Worm (Caenorhabditis elegans) whole organism, young adult: ENCODE data around the gene ZC487.2.

ENCODE experiments used
- F33H1.4 ChIP-seq: fragments of 200-800 bp; sonication (Bioruptor generic); IDR thresholded peaks from 2 replicates; pipeline ENCODE4 v1.3.6; 2022; ENCODE audit warnings: missing genetic modification reagents, missing genetic modification characterization, missing compliant biosample characterization
- bed-1 ChIP-seq: fragments of 200-800 bp; sonication (Bioruptor generic); IDR thresholded peaks from 2 replicates; pipeline ENCODE4 v1.3.6; 2022; ENCODE audit warnings: missing genetic modification reagents, missing genetic modification characterization, missing compliant biosample characterization
- dox-1 ChIP-seq: fragments of 200-800 bp; sonication (Bioruptor generic); IDR thresholded peaks from 2 replicates; pipeline ENCODE4 v1.3.6; 2022; ENCODE audit warnings: missing genetic modification reagents, missing genetic modification characterization, missing compliant biosample characterization
- lin-35 ChIP-seq, 3 experiments: fragments of 150-350 bp in 2 of 3; sonication (generic microtip) in 1 of 3; optimal IDR thresholded peaks; 2 replicates each; lab custom pipeline; 2014 to 2018; ENCODE audit warnings: missing biosample characterization in 3 of 3, missing genetic modification characterization in 3 of 3, missing genetic modification reagents in 3 of 3
- nhr-90 ChIP-seq: sonication (generic microtip); optimal IDR thresholded peaks from 2 replicates; lab custom pipeline; 2016; ENCODE audit warnings: missing genotype, mild to moderate bottlenecking, missing genetic modification characterization, missing compliant biosample characterization
- repo-1 ChIP-seq: sonication (generic microtip); optimal IDR thresholded peaks from 2 replicates; lab custom pipeline; 2017; ENCODE audit warnings: mild to moderate bottlenecking, missing genetic modification characterization, missing compliant biosample characterization
- zim-3 ChIP-seq: sonication (generic microtip); optimal IDR thresholded peaks from 2 replicates; lab custom pipeline; 2017; ENCODE audit warnings: mild to moderate bottlenecking, missing genetic modification characterization, moderate library complexity, missing compliant biosample characterization
- ztf-18 ChIP-seq: sonication (generic microtip); optimal IDR thresholded peaks from 2 replicates; lab custom pipeline; 2016; ENCODE audit warnings: missing genotype, mild to moderate bottlenecking, missing genetic modification characterization, missing compliant biosample characterization

DNA sequence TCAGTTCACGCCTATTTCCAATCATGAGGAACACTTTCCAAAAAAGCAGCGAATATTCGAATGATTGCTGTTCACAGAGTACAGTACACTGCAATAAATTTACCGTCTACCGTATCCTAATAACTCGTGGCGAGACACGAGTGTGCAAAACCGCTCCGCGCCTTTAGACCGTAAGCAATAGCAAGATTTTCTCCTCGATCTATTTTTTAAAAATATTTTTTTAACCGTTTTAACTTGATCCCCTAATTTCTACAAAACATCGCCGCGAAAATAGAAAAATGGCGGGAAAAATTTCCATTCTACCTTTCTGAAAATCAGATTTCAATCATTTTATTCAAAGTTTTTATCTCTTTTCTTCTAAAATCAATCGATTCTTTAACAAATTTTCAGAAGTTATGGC is 19.6 kb downstream of the ZC487.2 start, which contains the start of gene era-1:
- TF ChIP-seq bed-1 (no peak), dox-1 (GFP tag; lab: Robert Waterston, UW) (0 out of 2 replicates have a peak, but pooled peaks have one; percentile 21), nhr-90 (tag; lab: Kevin White, UChicago) (no peak), repo-1 (tag; lab: Kevin White, UChicago) (no peak), lin-35 (GFP tag; optimal IDR thresholded peaks at IDR 0.05; lab: Kevin White, UChicago) (no peak), ztf-18 (no peak), zim-3 (tag; lab: Kevin White, UChicago) (no peak), F33H1.4 (GFP tag; lab: Robert Waterston, UW) (peak; percentile 82)
